Fruit fly (Drosophila melanogaster): Measurements from ENCODE around the gene Alp5.

Gene Alp5

DNA sequence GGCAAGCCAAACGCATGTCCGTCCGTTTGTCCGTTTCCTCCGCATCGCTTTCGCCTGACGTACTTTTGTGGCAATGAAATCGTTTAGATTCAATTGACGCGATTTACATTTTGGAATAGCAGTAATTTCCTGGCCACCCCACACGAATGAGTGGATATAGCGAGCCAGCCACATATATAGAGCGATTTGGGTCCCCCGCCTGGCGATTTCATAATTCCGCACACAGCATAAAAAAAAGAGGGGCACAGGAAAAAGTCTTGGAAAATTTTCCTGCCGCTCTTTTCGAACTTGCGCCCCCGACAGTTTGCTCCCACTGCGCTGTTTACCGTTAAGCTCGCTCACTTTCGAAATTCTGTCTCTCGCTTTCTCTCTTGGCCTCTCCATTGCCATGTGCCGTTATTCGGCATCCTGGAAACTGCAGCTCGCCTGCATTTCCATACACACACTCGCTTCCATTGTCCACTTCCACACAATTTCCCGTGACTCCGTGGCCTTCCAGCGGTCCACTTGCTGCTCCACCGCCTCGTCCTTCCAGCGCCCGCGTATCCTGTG is 48.1 kb downstream of the Alp5 start:
- no peak for TF ChIP-seq N (GFP tag; optimal IDR thresholded peaks at IDR 0.05)
- TF ChIP-seq sage (GFP tag; optimal IDR thresholded peaks at IDR 0.05) = no peak
- no peak for TF ChIP-seq Hnf4 (GFP tag; optimal IDR thresholded peaks at IDR 0.05)
- TF ChIP-seq h (GFP tag; optimal IDR thresholded peaks at IDR 0.05) = no peak
- TF ChIP-seq Jra (GFP tag; optimal IDR thresholded peaks at IDR 0.05) = no peak
- TF ChIP-seq tai (GFP tag; optimal IDR thresholded peaks at IDR 0.05) = no peak
- TF ChIP-seq Abd-B (GFP tag; optimal IDR thresholded peaks at IDR 0.05) = no peak
- TF ChIP-seq OdsH (GFP tag; optimal IDR thresholded peaks at IDR 0.05) = no peak
- no peak for TF ChIP-seq fru (GFP tag; optimal IDR thresholded peaks at IDR 0.05)
- no peak for TF ChIP-seq woc (GFP tag; optimal IDR thresholded peaks at IDR 0.05)
- TF ChIP-seq foxo (GFP tag; optimal IDR thresholded peaks at IDR 0.05) = no peak
- no peak for TF ChIP-seq pan (optimal IDR thresholded peaks at IDR 0.05)

DNA sequence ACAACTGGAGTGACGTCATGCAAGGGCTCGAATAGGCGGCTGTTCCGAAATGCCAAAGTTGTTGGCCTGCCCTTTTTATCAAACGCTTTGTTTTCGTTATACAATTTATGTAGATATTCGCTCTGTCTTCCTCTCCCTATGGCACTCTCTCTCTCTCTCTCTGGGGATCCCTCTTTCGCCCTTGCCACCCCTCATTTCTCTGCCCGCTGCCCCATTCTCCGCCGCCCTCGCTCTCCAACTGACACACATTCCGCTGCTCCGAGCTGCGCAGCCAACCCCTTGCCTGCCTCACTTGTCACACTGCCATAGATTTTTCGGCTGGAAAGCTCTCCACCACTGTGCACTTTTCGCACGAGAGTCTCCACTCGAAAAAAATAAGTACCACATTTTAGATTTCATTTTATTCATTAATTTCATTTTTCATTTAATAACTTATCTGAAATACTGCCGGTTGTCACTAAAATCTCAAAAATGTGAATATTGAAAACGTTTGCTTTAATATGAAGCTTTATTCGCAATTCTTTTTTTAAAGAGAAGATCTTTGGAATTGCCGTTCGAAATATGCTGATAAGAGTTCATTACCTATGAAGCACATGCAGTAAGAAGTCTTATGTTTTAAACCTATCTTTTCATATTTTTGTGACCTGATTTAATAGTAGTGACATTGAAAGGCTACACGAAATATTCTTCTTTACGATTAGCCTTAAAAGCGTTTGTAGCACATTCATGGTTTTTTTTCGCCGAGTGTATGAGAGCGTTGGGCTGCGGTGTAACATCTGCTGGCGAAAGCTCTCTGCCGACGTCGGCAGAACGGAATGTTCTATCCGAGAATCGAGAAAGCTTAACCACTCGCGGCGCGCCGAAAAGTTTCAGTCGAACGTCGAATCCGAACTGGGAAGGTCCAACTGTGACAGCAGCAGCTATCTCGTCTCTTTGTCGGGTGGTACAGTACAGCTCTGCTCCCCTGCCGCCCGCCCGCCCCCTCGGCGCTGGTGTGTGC is 49.6 kb downstream of the Alp5 start:
- TF ChIP-seq CG9705 (GFP tag; optimal IDR thresholded peaks at IDR 0.05) (peak; percentile 75), fru (GFP tag; optimal IDR thresholded peaks at IDR 0.05) (peak; percentile 93), sv (GFP tag; optimal IDR thresholded peaks at IDR 0.05) (peak; percentile 82), Hr78 (GFP tag; optimal IDR thresholded peaks at IDR 0.05) (no peak), GATAd (GFP tag; optimal IDR thresholded peaks at IDR 0.05) (no peak), h (GFP tag; optimal IDR thresholded peaks at IDR 0.05) (peak; percentile 79), Vsx2 (GFP tag; optimal IDR thresholded peaks at IDR 0.05; ENCODE audit: partially characterized antibody) (peak; percentile 61), tai (GFP tag; optimal IDR thresholded peaks at IDR 0.05) (peak; percentile 80), Abd-B (GFP tag; optimal IDR thresholded peaks at IDR 0.05) (no peak), sage (GFP tag; optimal IDR thresholded peaks at IDR 0.05) (peak; percentile 32), rgr (GFP tag; optimal IDR thresholded peaks at IDR 0.05) (peak; percentile 83), brk (GFP tag; optimal IDR thresholded peaks at IDR 0.05) (peak; percentile 81), Jra (GFP tag; optimal IDR thresholded peaks at IDR 0.05) (peak; percentile 71), CrebA (GFP tag; optimal IDR thresholded peaks at IDR 0.05; ENCODE audit: borderline replicate concordance) (no peak), woc (GFP tag; optimal IDR thresholded peaks at IDR 0.05) (peak; percentile 75), dl (GFP tag; optimal IDR thresholded peaks at IDR 0.05; ENCODE audit: insufficient read depth in 1 of 2, partially characterized antibody in 2 of 2) (peak; percentile 52 to 85), pan (optimal IDR thresholded peaks at IDR 0.05) (no peak), br (GFP tag; optimal IDR thresholded peaks at IDR 0.05) (peak; percentile 81), dsf (GFP tag; optimal IDR thresholded peaks at IDR 0.05; ENCODE audit: borderline replicate concordance) (peak; percentile 18), HLH106 (tag; optimal IDR thresholded peaks at IDR 0.05) (peak; percentile 86), N (GFP tag; optimal IDR thresholded peaks at IDR 0.05) (no peak), lola (GFP tag; optimal IDR thresholded peaks at IDR 0.05) (no peak), Dif (GFP tag; optimal IDR thresholded peaks at IDR 0.05; ENCODE audit: partially characterized antibody) (peak; percentile 82), CG32264 (GFP tag; optimal IDR thresholded peaks at IDR 0.05) (peak; percentile 44), Hnf4 (GFP tag; optimal IDR thresholded peaks at IDR 0.05) (peak; percentile 57), dmrt93B (GFP tag; optimal IDR thresholded peaks at IDR 0.05) (peak; percentile 80), psq (GFP tag; optimal IDR thresholded peaks at IDR 0.05) (peak; percentile 83), Dfd (GFP tag; optimal IDR thresholded peaks at IDR 0.05) (no peak), OdsH (GFP tag; optimal IDR thresholded peaks at IDR 0.05) (peak; percentile 87), usp (GFP tag; optimal IDR thresholded peaks at IDR 0.05) (no peak), Myc (optimal IDR thresholded peaks at IDR 0.05) (no peak), Hr83 (GFP tag; optimal IDR thresholded peaks at IDR 0.05; ENCODE audit: poor library complexity, severe bottlenecking) (peak; percentile 78), Rel (GFP tag; optimal IDR thresholded peaks at IDR 0.05) (peak; percentile 34), Rel (tag; optimal IDR thresholded peaks at IDR 0.05) (peak; percentile 70), Sp1 (GFP tag; optimal IDR thresholded peaks at IDR 0.05) (peak; percentile 88), ey (GFP tag; optimal IDR thresholded peaks at IDR 0.05) (peak; percentile 83), Mio (GFP tag; optimal IDR thresholded peaks at IDR 0.05) (no peak), foxo (GFP tag; optimal IDR thresholded peaks at IDR 0.05) (peak; percentile 53 to 87), jim (GFP tag; optimal IDR thresholded peaks at IDR 0.05) (no peak)
